Worm (Caenorhabditis elegans) whole organism, late embryonic: ENCODE data around the gene ccm-3.

Source experiments
- ama-1 ChIP-seq: fragments of 150-350 bp; optimal IDR thresholded peaks from 2 replicates; lab custom pipeline; 2014
- ceh-18 ChIP-seq: sonication (generic microtip); optimal IDR thresholded peaks from 2 replicates; lab custom pipeline; 2016; ENCODE audit warnings: missing genetic modification characterization, missing compliant biosample characterization
- ets-4 ChIP-seq: sonication (generic microtip); optimal IDR thresholded peaks from 2 replicates; lab custom pipeline; 2016; ENCODE audit warnings: missing genetic modification characterization, missing compliant biosample characterization
- fkh-6 ChIP-seq: sonication (generic microtip); optimal IDR thresholded peaks from 2 replicates; lab custom pipeline; 2016; ENCODE audit warnings: missing genetic modification characterization, missing compliant biosample characterization
- lim-6 ChIP-seq: sonication (generic microtip); optimal IDR thresholded peaks from 2 replicates; lab custom pipeline; 2016; ENCODE audit warnings: missing genetic modification characterization, missing compliant biosample characterization
- pqm-1 ChIP-seq: sonication (generic microtip); optimal IDR thresholded peaks from 2 replicates; lab custom pipeline; 2016; ENCODE audit warnings: missing genetic modification characterization, missing compliant biosample characterization
- unc-3 ChIP-seq, 2 experiments: fragments of 200-800 bp in 1 of 2; sonication (Bioruptor generic) in 1 of 2; sonication (generic microtip) in 1 of 2; conservative IDR thresholded peaks in 1 of 2; optimal IDR thresholded peaks in 1 of 2; 2 replicates each; pipeline versions ENCODE4 v1.3.6 to Lab custom; 2016 to 2022; ENCODE audit warnings: missing compliant biosample characterization in 2 of 2, missing genetic modification characterization in 2 of 2, missing genetic modification reagents in 1 of 2

DNA sequence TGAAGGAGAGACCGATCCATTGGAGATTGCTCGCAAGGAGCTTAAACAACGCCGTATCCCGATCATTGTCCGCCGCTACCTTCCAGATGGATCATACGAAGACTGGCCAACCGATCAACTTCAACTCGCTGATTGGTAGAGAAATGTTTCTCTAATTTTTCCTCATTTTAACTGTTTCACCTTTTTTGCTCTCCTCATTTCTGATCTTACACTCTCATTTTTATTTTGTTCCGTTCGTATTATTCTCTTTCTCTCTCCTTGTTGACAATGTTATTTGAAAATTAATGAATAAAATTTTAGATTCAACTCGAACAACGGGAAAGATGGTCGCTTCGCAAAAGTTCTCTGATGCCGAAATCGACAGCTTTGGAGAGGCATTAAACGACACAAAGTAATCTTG lies 27.4 kb downstream of the ccm-3 start, which contains the start of gene dohh-1:
- no peak for TF ChIP-seq ama-1 (lab: Kevin White, UChicago)
- TF ChIP-seq pqm-1 (tag; lab: Kevin White, UChicago) = no peak
- no peak for TF ChIP-seq ceh-18 (tag; lab: Kevin White, UChicago)
- no peak for TF ChIP-seq fkh-6 (tag; lab: Kevin White, UChicago)
- no peak for TF ChIP-seq unc-3 (GFP tag; conservative IDR thresholded peaks at IDR 0.05; lab: Robert Waterston, UW)
- TF ChIP-seq unc-3 (tag; optimal IDR thresholded peaks at IDR 0.05; lab: Kevin White, UChicago) = no peak
- TF ChIP-seq ets-4 (tag; lab: Kevin White, UChicago) = no peak
- TF ChIP-seq lim-6 = no peak
